Worm (Caenorhabditis elegans) whole organism, L2 larva: Measurements from ENCODE around the gene Y49F6B.9.
A peak's percentile ranks its signal among the peaks of the same experiment; 100 is the strongest.
"Not testable (repeated sequence)": the region's sequence is repeated elsewhere in the genome, so short reads cannot be mapped to it uniquely, and the experiment has no call there.

Experiments
- C34F6.9 ChIP-seq: fragments of 150-350 bp; optimal IDR thresholded peaks from 2 replicates; lab custom pipeline; 2014; ENCODE audit warnings: missing biosample characterization, missing genetic modification characterization
- F13H6.1 ChIP-seq: sonication (generic microtip); optimal IDR thresholded peaks from 2 replicates; lab custom pipeline; 2016; ENCODE audit warnings: missing genetic modification characterization, missing compliant biosample characterization
- ZK546.5 ChIP-seq: sonication (generic microtip); optimal IDR thresholded peaks from 2 replicates; lab custom pipeline; 2017; ENCODE audit warnings: missing biosample characterization, missing genetic modification characterization
- alr-1 ChIP-seq: fragments of 150-350 bp; optimal IDR thresholded peaks from 2 replicates; lab custom pipeline; 2014; ENCODE audit warnings: missing biosample characterization, missing genetic modification characterization
- aly-2 ChIP-seq: fragments of 150-350 bp; optimal IDR thresholded peaks from 2 replicates; lab custom pipeline; 2014; ENCODE audit warnings: missing biosample characterization, missing genetic modification characterization
- blmp-1 ChIP-seq: sonication (generic microtip); optimal IDR thresholded peaks from 2 replicates; lab custom pipeline; 2017; ENCODE audit warnings: missing genetic modification characterization, mild to moderate bottlenecking, missing compliant biosample characterization, antibody characterized with exemption, moderate library complexity; ENCODE audit not compliant: insufficient read depth
- ceh-16 ChIP-seq: fragments of 150-350 bp; optimal IDR thresholded peaks from 2 replicates; lab custom pipeline; 2014; ENCODE audit warnings: missing biosample characterization, missing genetic modification characterization
- ceh-82 ChIP-seq: fragments of 150-350 bp; optimal IDR thresholded peaks from 2 replicates; lab custom pipeline; 2014; ENCODE audit warnings: missing biosample characterization, missing genetic modification characterization
- crh-2 ChIP-seq: sonication (generic microtip); optimal IDR thresholded peaks from 2 replicates; lab custom pipeline; 2017; ENCODE audit warnings: missing biosample characterization, missing genetic modification characterization
- dmd-4 ChIP-seq: sonication (generic microtip); optimal IDR thresholded peaks from 2 replicates; lab custom pipeline; 2017; ENCODE audit warnings: missing biosample characterization, missing genetic modification characterization
- egl-27 ChIP-seq: sonication (generic microtip); optimal IDR thresholded peaks from 3 replicates; lab custom pipeline; 2017; ENCODE audit warnings: missing biosample characterization, missing genetic modification reagents, missing genetic modification characterization
- elt-1 ChIP-seq: fragments of 150-350 bp; optimal IDR thresholded peaks from 2 replicates; lab custom pipeline; 2014; ENCODE audit warnings: missing biosample characterization, missing genetic modification characterization
- elt-3 ChIP-seq: sonication (generic microtip); optimal IDR thresholded peaks from 2 replicates; lab custom pipeline; 2017; ENCODE audit warnings: missing biosample characterization, missing genetic modification characterization
- fos-1 ChIP-seq: fragments of 150-350 bp; optimal IDR thresholded peaks from 2 replicates; lab custom pipeline; 2014; ENCODE audit warnings: missing biosample characterization, missing genetic modification characterization
- gmeb-1 ChIP-seq: fragments of 150-350 bp; optimal IDR thresholded peaks from 2 replicates; lab custom pipeline; 2014; ENCODE audit warnings: missing biosample characterization, missing genetic modification characterization
- lin-11 ChIP-seq: fragments of 150-350 bp; sonication (generic microtip); optimal IDR thresholded peaks from 2 replicates; lab custom pipeline; 2014; ENCODE audit warnings: missing biosample characterization, missing genetic modification characterization, inconsistent platforms, mixed read lengths
- lin-13 ChIP-seq: fragments of 150-350 bp; optimal IDR thresholded peaks from 2 replicates; lab custom pipeline; 2014; ENCODE audit warnings: missing biosample characterization, missing genetic modification reagents, missing genetic modification characterization
- lsy-2 ChIP-seq, 2 experiments: fragments of 150-350 bp in 1 of 2; sonication (generic microtip) in 1 of 2; optimal IDR thresholded peaks; 2 replicates each; lab custom pipeline; 2014 to 2017; ENCODE audit warnings: missing biosample characterization in 2 of 2, missing genetic modification characterization in 2 of 2
- mbf-1 ChIP-seq: sonication (generic microtip); optimal IDR thresholded peaks from 2 replicates; lab custom pipeline; 2017; ENCODE audit warnings: missing biosample characterization, missing genetic modification characterization
- nhr-10 ChIP-seq: sonication (generic microtip); optimal IDR thresholded peaks from 2 replicates; lab custom pipeline; 2017; ENCODE audit warnings: missing biosample characterization, missing genetic modification characterization
- nhr-12 ChIP-seq: fragments of 150-350 bp; optimal IDR thresholded peaks from 2 replicates; lab custom pipeline; 2014; ENCODE audit warnings: missing biosample characterization, missing genetic modification characterization
- nhr-129 ChIP-seq: fragments of 150-350 bp; optimal IDR thresholded peaks from 2 replicates; lab custom pipeline; 2014; ENCODE audit warnings: missing biosample characterization, missing genetic modification characterization
- nhr-21 ChIP-seq: fragments of 150-350 bp; optimal IDR thresholded peaks from 2 replicates; lab custom pipeline; 2014; ENCODE audit warnings: missing biosample characterization, missing genetic modification characterization
- nhr-25 ChIP-seq: fragments of 150-350 bp; sonication (generic microtip); optimal IDR thresholded peaks from 3 replicates; lab custom pipeline; 2014; ENCODE audit warnings: missing biosample characterization, missing genetic modification characterization
- nhr-6 ChIP-seq: fragments of 150-350 bp; optimal IDR thresholded peaks from 2 replicates; lab custom pipeline; 2014; ENCODE audit warnings: missing biosample characterization, missing genetic modification characterization
- sem-4 ChIP-seq: fragments of 150-350 bp; optimal IDR thresholded peaks from 2 replicates; lab custom pipeline; 2014; ENCODE audit warnings: missing biosample characterization, missing genetic modification reagents, missing genetic modification characterization
- sma-3 ChIP-seq: sonication (generic microtip); optimal IDR thresholded peaks from 2 replicates; lab custom pipeline; 2016; ENCODE audit warnings: missing genetic modification reagents, missing genetic modification characterization, missing compliant biosample characterization
- sma-9 ChIP-seq, 2 experiments: fragments of 150-350 bp in 1 of 2; sonication (generic microtip) in 1 of 2; optimal IDR thresholded peaks; 2 replicates each; lab custom pipeline; 2014 to 2016; ENCODE audit warnings: missing genetic modification characterization in 2 of 2, mild to moderate bottlenecking in 1 of 2, missing biosample characterization in 1 of 2, missing compliant biosample characterization in 1 of 2, missing genetic modification reagents in 1 of 2, moderate library complexity in 1 of 2
- unc-55 ChIP-seq: fragments of 150-350 bp; sonication (generic microtip); optimal IDR thresholded peaks from 3 replicates; lab custom pipeline; 2014; ENCODE audit warnings: missing biosample characterization, missing genetic modification reagents, missing genetic modification characterization
- zag-1 ChIP-seq: fragments of 150-350 bp; optimal IDR thresholded peaks from 2 replicates; lab custom pipeline; 2014; ENCODE audit warnings: missing biosample characterization, missing genetic modification characterization
- ztf-11 ChIP-seq: sonication (generic microtip); optimal IDR thresholded peaks from 2 replicates; lab custom pipeline; 2017; ENCODE audit warnings: missing biosample characterization, missing genetic modification characterization
- ztf-4 ChIP-seq: fragments of 150-350 bp; optimal IDR thresholded peaks from 2 replicates; lab custom pipeline; 2014; ENCODE audit warnings: missing biosample characterization, missing genetic modification characterization

The Y49F6B.9 gene

ce11 chrII:3528256-3528655 is 29.1 kb upstream of the Y49F6B.9 start, which contains the start of gene ncs-6:
TSS of gene ncs-6 (minus strand) at chrII:3528516.
- TF ChIP-seq C34F6.9 (tag; lab: Kevin White, UChicago) (peak; percentile 7), crh-2 (no peak)
- TF ChIP-seq, all 48 proteins: peak for 1

- TF ChIP-seq ztf-4, result no peak
- no peak for TF ChIP-seq dmd-4 (tag; lab: Kevin White, UChicago)
- no peak for TF ChIP-seq ztf-11
- no peak for TF ChIP-seq fos-1 (tag; lab: Kevin White, UChicago)
- TF ChIP-seq nhr-12 (tag; lab: Kevin White, UChicago), result no peak
- no peak for TF ChIP-seq mbf-1 (tag; lab: Kevin White, UChicago)
- TF ChIP-seq lin-11 (tag; lab: Kevin White, UChicago), result no peak
- no peak for TF ChIP-seq C34F6.9 (tag; lab: Kevin White, UChicago)
- no peak for TF ChIP-seq ZK546.5 (tag; lab: Kevin White, UChicago)
- TF ChIP-seq nhr-10 (tag; lab: Kevin White, UChicago), result no peak
- no peak for TF ChIP-seq lsy-2 (tag; optimal IDR thresholded peaks at IDR 0.05; lab: Kevin White, UChicago)
- TF ChIP-seq blmp-1 (tag; lab: Kevin White, UChicago), result no peak
Measured at ce11 chrII:3527460-3527859, 28.3 kb upstream of the Y49F6B.9 start.

ce11 chrII:3524097-3524496 is 24.9 kb upstream of the Y49F6B.9 start, which contains the start of gene col-72:
TSS of gene col-72 (minus strand) at chrII:3524197.
- TF ChIP-seq elt-3 (no peak), dmd-4 (tag; lab: Kevin White, UChicago) (no peak), sem-4 (tag; lab: Kevin White, UChicago) (no peak), egl-27 (no peak), lin-13 (GFP tag; lab: Kevin White, UChicago) (no peak), unc-55 (no peak), F13H6.1 (tag; lab: Kevin White, UChicago) (no peak), lsy-2 (tag; optimal IDR thresholded peaks at IDR 0.05; lab: Kevin White, UChicago) (no peak), elt-1 (no peak), gmeb-1 (tag; lab: Kevin White, UChicago) (no peak), ceh-82 (no peak), mbf-1 (tag; lab: Kevin White, UChicago) (no peak), aly-2 (tag; lab: Kevin White, UChicago) (no peak), sma-9 (GFP tag; optimal IDR thresholded peaks at IDR 0.05; lab: Kevin White, UChicago) (no peak), sma-9 (tag; optimal IDR thresholded peaks at IDR 0.05; lab: Kevin White, UChicago) (no peak), nhr-21 (tag; lab: Kevin White, UChicago) (no peak)

ce11 chrII:3523547-3523946 is 24.4 kb upstream of the Y49F6B.9 start:
- TF ChIP-seq gmeb-1 (tag; lab: Kevin White, UChicago) (peak; percentile 48), F13H6.1 (tag; lab: Kevin White, UChicago) (peak; percentile 56), lin-11 (tag; lab: Kevin White, UChicago) (peak; percentile 4), lsy-2 (tag; optimal IDR thresholded peaks at IDR 0.05; lab: Kevin White, UChicago) (peak; percentile 89 to 97), nhr-25 (peak; percentile 61), crh-2 (peak; percentile 43), sma-3 (GFP tag; lab: Kevin White, UChicago) (peak; percentile 32), zag-1 (tag; lab: Kevin White, UChicago) (peak; percentile 20), nhr-129 (peak; percentile 73), sma-9 (GFP tag; optimal IDR thresholded peaks at IDR 0.05; lab: Kevin White, UChicago) (peak; percentile 55), unc-55 (peak; percentile 87), ZK546.5 (tag; lab: Kevin White, UChicago) (peak; percentile 6), C34F6.9 (tag; lab: Kevin White, UChicago) (peak; percentile 68), lin-13 (GFP tag; lab: Kevin White, UChicago) (peak; percentile 67)
- not testable (repeated sequence) for TF ChIP-seq sma-9 (tag; optimal IDR thresholded peaks at IDR 0.05; lab: Kevin White, UChicago)

ce11 chrII:3520988-3521850 is 22.0 kb upstream of the Y49F6B.9 start, which contains the start of gene W09G10.9:
TSS of gene W09G10.9 (plus strand) at chrII:3521800.
- TF ChIP-seq nhr-129 (peak; percentile 66), crh-2 (peak; percentile 60), C34F6.9 (tag; lab: Kevin White, UChicago) (peak; percentile 39), ceh-16 (tag; lab: Kevin White, UChicago) (peak; percentile 24), elt-1 (no peak), sma-9 (GFP tag; optimal IDR thresholded peaks at IDR 0.05; lab: Kevin White, UChicago) (peak; percentile 62), sma-9 (tag; optimal IDR thresholded peaks at IDR 0.05; lab: Kevin White, UChicago) (no peak), lin-11 (tag; lab: Kevin White, UChicago) (peak; percentile 12), aly-2 (tag; lab: Kevin White, UChicago) (no peak), F13H6.1 (tag; lab: Kevin White, UChicago) (peak; percentile 45), sma-3 (GFP tag; lab: Kevin White, UChicago) (peak; percentile 49), unc-55 (peak; percentile 60), fos-1 (tag; lab: Kevin White, UChicago) (peak; percentile 53), nhr-25 (peak; percentile 15), lin-13 (GFP tag; lab: Kevin White, UChicago) (peak; percentile 65), nhr-6 (tag; lab: Kevin White, UChicago) (no peak), alr-1 (tag; lab: Kevin White, UChicago) (no peak), zag-1 (tag; lab: Kevin White, UChicago) (peak; percentile 64), lsy-2 (tag; optimal IDR thresholded peaks at IDR 0.05; lab: Kevin White, UChicago) (peak; percentile 74 to 78)
